Worm (Caenorhabditis elegans) whole organism, L2 larva: ENCODE results near the gene ZK1320.7.

ENCODE experiments used
- F13H6.1 ChIP-seq: sonication (generic microtip); optimal IDR thresholded peaks from 2 replicates; lab custom pipeline; 2016; ENCODE audit warnings: missing genetic modification characterization, missing compliant biosample characterization
- Y55F3AM.14 ChIP-seq: fragments of 200-800 bp; sonication (Bioruptor generic); optimal IDR thresholded peaks from 2 replicates; lab custom pipeline; 2018; ENCODE audit warnings: mild to moderate bottlenecking, missing genetic modification characterization, missing compliant biosample characterization
- ZK546.5 ChIP-seq: sonication (generic microtip); optimal IDR thresholded peaks from 2 replicates; lab custom pipeline; 2017; ENCODE audit warnings: missing biosample characterization, missing genetic modification characterization
- aly-2 ChIP-seq: fragments of 150-350 bp; optimal IDR thresholded peaks from 2 replicates; lab custom pipeline; 2014; ENCODE audit warnings: missing biosample characterization, missing genetic modification characterization
- ama-1 ChIP-seq: fragments of 150-350 bp; optimal IDR thresholded peaks from 2 replicates; lab custom pipeline; 2018; ENCODE audit warnings: inconsistent platforms
- blmp-1 ChIP-seq: sonication (generic microtip); optimal IDR thresholded peaks from 2 replicates; lab custom pipeline; 2017; ENCODE audit warnings: missing genetic modification characterization, mild to moderate bottlenecking, missing compliant biosample characterization, antibody characterized with exemption, moderate library complexity; ENCODE audit not compliant: insufficient read depth
- ceh-16 ChIP-seq: fragments of 150-350 bp; optimal IDR thresholded peaks from 2 replicates; lab custom pipeline; 2014; ENCODE audit warnings: missing biosample characterization, missing genetic modification characterization
- ceh-82 ChIP-seq: fragments of 150-350 bp; optimal IDR thresholded peaks from 2 replicates; lab custom pipeline; 2014; ENCODE audit warnings: missing biosample characterization, missing genetic modification characterization
- crh-2 ChIP-seq: sonication (generic microtip); optimal IDR thresholded peaks from 2 replicates; lab custom pipeline; 2017; ENCODE audit warnings: missing biosample characterization, missing genetic modification characterization
- dmd-4 ChIP-seq: sonication (generic microtip); optimal IDR thresholded peaks from 2 replicates; lab custom pipeline; 2017; ENCODE audit warnings: missing biosample characterization, missing genetic modification characterization
- elt-1 ChIP-seq: fragments of 150-350 bp; optimal IDR thresholded peaks from 2 replicates; lab custom pipeline; 2014; ENCODE audit warnings: missing biosample characterization, missing genetic modification characterization
- elt-3 ChIP-seq: sonication (generic microtip); optimal IDR thresholded peaks from 2 replicates; lab custom pipeline; 2017; ENCODE audit warnings: missing biosample characterization, missing genetic modification characterization
- fos-1 ChIP-seq: fragments of 150-350 bp; optimal IDR thresholded peaks from 2 replicates; lab custom pipeline; 2014; ENCODE audit warnings: missing biosample characterization, missing genetic modification characterization
- gmeb-1 ChIP-seq: fragments of 150-350 bp; optimal IDR thresholded peaks from 2 replicates; lab custom pipeline; 2014; ENCODE audit warnings: missing biosample characterization, missing genetic modification characterization
- lin-11 ChIP-seq: fragments of 150-350 bp; sonication (generic microtip); optimal IDR thresholded peaks from 2 replicates; lab custom pipeline; 2014; ENCODE audit warnings: missing biosample characterization, missing genetic modification characterization, inconsistent platforms, mixed read lengths
- lin-13 ChIP-seq: fragments of 150-350 bp; optimal IDR thresholded peaks from 2 replicates; lab custom pipeline; 2014; ENCODE audit warnings: missing biosample characterization, missing genetic modification reagents, missing genetic modification characterization
- lin-39 ChIP-seq: fragments of 150-350 bp; optimal IDR thresholded peaks from 2 replicates; lab custom pipeline; 2014; ENCODE audit warnings: missing biosample characterization, missing genetic modification reagents, missing genetic modification characterization
- lsy-2 ChIP-seq, 2 experiments: fragments of 150-350 bp in 1 of 2; sonication (generic microtip) in 1 of 2; optimal IDR thresholded peaks; 2 replicates each; lab custom pipeline; 2014 to 2017; ENCODE audit warnings: missing biosample characterization in 2 of 2, missing genetic modification characterization in 2 of 2
- mab-5 ChIP-seq: fragments of 150-350 bp; optimal IDR thresholded peaks from 2 replicates; lab custom pipeline; 2014; ENCODE audit warnings: missing biosample characterization, missing genetic modification characterization
- mbf-1 ChIP-seq: sonication (generic microtip); optimal IDR thresholded peaks from 2 replicates; lab custom pipeline; 2017; ENCODE audit warnings: missing biosample characterization, missing genetic modification characterization
- mdl-1 ChIP-seq, 2 experiments: fragments of 150-350 bp in 1 of 2; sonication (generic microtip) in 1 of 2; optimal IDR thresholded peaks; 2 replicates each; lab custom pipeline; 2017; ENCODE audit warnings: missing biosample characterization in 2 of 2, missing genetic modification characterization in 2 of 2
- nhr-10 ChIP-seq: sonication (generic microtip); optimal IDR thresholded peaks from 2 replicates; lab custom pipeline; 2017; ENCODE audit warnings: missing biosample characterization, missing genetic modification characterization
- nhr-11 ChIP-seq: fragments of 150-350 bp; optimal IDR thresholded peaks from 2 replicates; lab custom pipeline; 2014; ENCODE audit warnings: missing biosample characterization, missing genetic modification characterization
- nhr-12 ChIP-seq: fragments of 150-350 bp; optimal IDR thresholded peaks from 2 replicates; lab custom pipeline; 2014; ENCODE audit warnings: missing biosample characterization, missing genetic modification characterization
- nhr-129 ChIP-seq: fragments of 150-350 bp; optimal IDR thresholded peaks from 2 replicates; lab custom pipeline; 2014; ENCODE audit warnings: missing biosample characterization, missing genetic modification characterization
- nhr-21 ChIP-seq: fragments of 150-350 bp; optimal IDR thresholded peaks from 2 replicates; lab custom pipeline; 2014; ENCODE audit warnings: missing biosample characterization, missing genetic modification characterization
- nhr-23 ChIP-seq: fragments of 150-350 bp; optimal IDR thresholded peaks from 2 replicates; lab custom pipeline; 2014; ENCODE audit warnings: missing biosample characterization, missing genetic modification reagents, missing genetic modification characterization
- nhr-237 ChIP-seq: fragments of 150-350 bp; optimal IDR thresholded peaks from 2 replicates; lab custom pipeline; 2014; ENCODE audit warnings: missing biosample characterization, missing genetic modification characterization
- nhr-25 ChIP-seq: fragments of 150-350 bp; sonication (generic microtip); optimal IDR thresholded peaks from 3 replicates; lab custom pipeline; 2014; ENCODE audit warnings: missing biosample characterization, missing genetic modification characterization
- nhr-6 ChIP-seq: fragments of 150-350 bp; optimal IDR thresholded peaks from 2 replicates; lab custom pipeline; 2014; ENCODE audit warnings: missing biosample characterization, missing genetic modification characterization
- nhr-77 ChIP-seq: fragments of 150-350 bp; optimal IDR thresholded peaks from 2 replicates; lab custom pipeline; 2014; ENCODE audit warnings: missing biosample characterization, missing genetic modification characterization
- peb-1 ChIP-seq: fragments of 150-350 bp; optimal IDR thresholded peaks from 2 replicates; lab custom pipeline; 2014; ENCODE audit warnings: missing biosample characterization, missing genetic modification characterization
- sem-4 ChIP-seq: fragments of 150-350 bp; optimal IDR thresholded peaks from 2 replicates; lab custom pipeline; 2014; ENCODE audit warnings: missing biosample characterization, missing genetic modification reagents, missing genetic modification characterization
- skn-1 ChIP-seq: sonication (generic microtip); optimal IDR thresholded peaks from 2 replicates; lab custom pipeline; 2017; ENCODE audit warnings: missing biosample characterization, missing genetic modification characterization
- sma-3 ChIP-seq: sonication (generic microtip); optimal IDR thresholded peaks from 2 replicates; lab custom pipeline; 2016; ENCODE audit warnings: missing genetic modification reagents, missing genetic modification characterization, missing compliant biosample characterization
- sma-9 ChIP-seq, 2 experiments: fragments of 150-350 bp in 1 of 2; sonication (generic microtip) in 1 of 2; optimal IDR thresholded peaks; 2 replicates each; lab custom pipeline; 2014 to 2016; ENCODE audit warnings: missing genetic modification characterization in 2 of 2, mild to moderate bottlenecking in 1 of 2, missing biosample characterization in 1 of 2, missing compliant biosample characterization in 1 of 2, missing genetic modification reagents in 1 of 2, moderate library complexity in 1 of 2
- snpc-4 ChIP-seq: fragments of 150-350 bp; optimal IDR thresholded peaks from 2 replicates; lab custom pipeline; 2014; ENCODE audit warnings: missing biosample characterization, missing genetic modification characterization
- unc-39 ChIP-seq: fragments of 150-350 bp; optimal IDR thresholded peaks from 2 replicates; lab custom pipeline; 2014; ENCODE audit warnings: missing biosample characterization, missing genetic modification characterization
- unc-55 ChIP-seq: fragments of 150-350 bp; sonication (generic microtip); optimal IDR thresholded peaks from 3 replicates; lab custom pipeline; 2014; ENCODE audit warnings: missing biosample characterization, missing genetic modification reagents, missing genetic modification characterization
- unc-62 ChIP-seq: fragments of 150-350 bp; optimal IDR thresholded peaks from 2 replicates; lab custom pipeline; 2014; ENCODE audit warnings: missing biosample characterization, missing genetic modification reagents, missing genetic modification characterization
- zag-1 ChIP-seq: fragments of 150-350 bp; optimal IDR thresholded peaks from 2 replicates; lab custom pipeline; 2014; ENCODE audit warnings: missing biosample characterization, missing genetic modification characterization
- ztf-1 ChIP-seq: fragments of 200-800 bp; sonication (Bioruptor generic); conservative IDR thresholded peaks from 2 replicates; pipeline ENCODE4 v1.3.6; 2022; ENCODE audit warnings: missing genetic modification characterization, missing compliant biosample characterization
- ztf-11 ChIP-seq: sonication (generic microtip); optimal IDR thresholded peaks from 2 replicates; lab custom pipeline; 2017; ENCODE audit warnings: missing biosample characterization, missing genetic modification characterization
- ztf-4 ChIP-seq: fragments of 150-350 bp; optimal IDR thresholded peaks from 2 replicates; lab custom pipeline; 2014; ENCODE audit warnings: missing biosample characterization, missing genetic modification characterization

ZK1320.7 gene

ce11 chrII:9652919-9653318 lies 18.5 kb upstream of the ZK1320.7 start, which contains the start of gene ZK1307.3:
Gene ZK1307.3, minus strand, starts transcription at chrII:9653019.
- TF ChIP-seq unc-62 (GFP tag; lab: Kevin White, UChicago) (no peak), nhr-12 (tag; lab: Kevin White, UChicago) (no peak), lin-11 (tag; lab: Kevin White, UChicago) (no peak), elt-1 (tag; lab: Kevin White, UChicago) (no peak)

ce11 chrII:9653679-9654078 lies 17.7 kb upstream of the ZK1320.7 start, which contains the start of gene ZK1307.2:
Gene ZK1307.2, minus strand, starts transcription at chrII:9653952.
- TF ChIP-seq nhr-25 (tag; lab: Kevin White, UChicago), result peak; percentile 32
- TF ChIP-seq nhr-6 (tag; lab: Kevin White, UChicago), result no peak

DNA sequence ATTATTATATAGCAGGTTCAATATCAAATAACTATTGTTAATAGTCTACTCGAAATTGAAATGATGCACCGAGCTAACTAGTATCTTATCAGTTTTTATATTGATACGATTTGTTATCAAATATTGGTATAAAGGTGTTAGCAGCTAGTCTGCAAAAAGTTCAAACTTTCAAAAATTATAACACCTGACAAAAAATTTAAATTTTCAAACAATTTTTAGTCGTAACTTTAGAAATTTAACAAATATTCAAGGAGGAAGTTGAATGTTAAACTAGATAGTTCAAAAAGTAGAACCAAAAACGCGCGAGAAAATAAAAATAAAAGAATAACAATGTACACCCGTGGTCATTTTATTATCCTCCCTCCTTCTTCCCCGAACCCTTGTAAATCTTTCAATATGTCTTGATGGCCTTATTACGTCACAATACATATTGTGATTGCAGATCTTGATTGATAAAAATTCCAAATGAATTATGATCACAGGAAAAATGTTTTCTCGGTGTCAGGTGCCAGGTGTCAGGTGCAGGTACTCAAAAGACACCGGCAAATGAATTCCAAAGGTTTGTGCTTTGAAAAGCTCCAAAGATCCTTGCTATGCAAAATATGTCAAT lies 15.8 kb upstream of the ZK1320.7 start, which contains the start of gene ZK1307.1:
Gene ZK1307.1, minus strand, starts transcription at position 51 of the 610 bp plus-strand sequence.
- TF ChIP-seq dmd-4 (tag; lab: Kevin White, UChicago), result no peak
- no peak for TF ChIP-seq lsy-2 (tag; optimal IDR thresholded peaks at IDR 0.05; lab: Kevin White, UChicago)
- TF ChIP-seq sma-9 (GFP tag; optimal IDR thresholded peaks at IDR 0.05; lab: Kevin White, UChicago), result peak; percentile 17
- no peak for TF ChIP-seq sma-9 (tag; optimal IDR thresholded peaks at IDR 0.05; lab: Kevin White, UChicago)
- peak; percentile 18 for TF ChIP-seq nhr-129
- no peak for TF ChIP-seq ZK546.5 (tag; lab: Kevin White, UChicago)
- no peak for TF ChIP-seq nhr-6 (tag; lab: Kevin White, UChicago)
- TF ChIP-seq aly-2 (tag; lab: Kevin White, UChicago), result no peak
- no peak for TF ChIP-seq nhr-12 (tag; lab: Kevin White, UChicago)
- TF ChIP-seq unc-62 (GFP tag; lab: Kevin White, UChicago), result no peak

DNA sequence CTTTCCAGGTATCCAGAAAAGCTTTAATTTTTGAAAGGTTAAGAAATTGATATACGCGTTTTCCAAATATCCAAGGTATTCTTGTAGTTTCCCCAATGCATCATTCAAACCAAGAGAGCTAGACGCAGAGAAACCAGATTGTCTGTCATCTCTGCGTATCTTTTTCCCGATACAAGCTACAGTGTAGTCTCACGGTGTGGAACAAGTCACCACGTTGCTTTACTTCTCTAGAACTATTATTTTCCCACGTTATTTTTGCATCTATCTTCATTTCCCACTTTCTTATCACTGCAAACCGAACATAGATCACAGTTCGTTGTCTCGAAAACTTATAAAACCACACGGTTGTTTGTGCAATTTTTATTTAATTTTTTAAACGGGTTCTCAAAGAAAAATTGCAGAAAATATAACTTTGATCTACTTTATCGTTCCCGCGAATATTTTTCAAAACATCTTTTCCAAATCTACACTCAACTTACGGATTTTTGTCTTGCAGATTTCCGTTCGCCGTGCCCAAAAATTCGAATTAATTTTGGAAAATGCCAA lies 15.1 kb upstream of the ZK1320.7 start, which contains the start of gene gstk-1:
Gene gstk-1, plus strand, starts transcription at position 496 of the 546 bp plus-strand sequence.
- peak; percentile 82 for TF ChIP-seq lin-13
- TF ChIP-seq ceh-16 (tag; lab: Kevin White, UChicago), result no peak
- peak in 1 of 2 experiments; percentile 35 for TF ChIP-seq lsy-2 (tag; optimal IDR thresholded peaks at IDR 0.05; lab: Kevin White, UChicago)
- no peak for TF ChIP-seq elt-1 (tag; lab: Kevin White, UChicago)
- TF ChIP-seq aly-2 (tag; lab: Kevin White, UChicago), result no peak
- no peak for TF ChIP-seq nhr-237 (tag; lab: Kevin White, UChicago)
- no peak for TF ChIP-seq zag-1 (tag; lab: Kevin White, UChicago)
- no peak for TF ChIP-seq nhr-12 (tag; lab: Kevin White, UChicago)
- TF ChIP-seq nhr-6 (tag; lab: Kevin White, UChicago), result no peak
- peak; percentile 44 for TF ChIP-seq fos-1
- TF ChIP-seq nhr-11, result no peak
- TF ChIP-seq elt-3 (tag; lab: Kevin White, UChicago), result no peak
- TF ChIP-seq unc-39 (tag; lab: Kevin White, UChicago), result no peak
- no peak for TF ChIP-seq ztf-11
- TF ChIP-seq crh-2, result peak; percentile 81
- no peak for TF ChIP-seq skn-1
- TF ChIP-seq F13H6.1 (tag; lab: Kevin White, UChicago), result peak; percentile 11
- TF ChIP-seq peb-1 (tag; lab: Kevin White, UChicago), result no peak
- no peak for TF ChIP-seq lin-39 (tag; lab: Kevin White, UChicago)
- no peak for TF ChIP-seq ztf-4 (tag; lab: Kevin White, UChicago)
- TF ChIP-seq mdl-1 (tag; optimal IDR thresholded peaks at IDR 0.05; lab: Kevin White, UChicago), result peak in 1 of 2 experiments; percentile 42
- TF ChIP-seq blmp-1, result peak; percentile 25
- no peak for TF ChIP-seq nhr-129
- TF ChIP-seq snpc-4, result no peak
- TF ChIP-seq ama-1, result no peak
- TF ChIP-seq sma-9 (GFP tag; optimal IDR thresholded peaks at IDR 0.05; lab: Kevin White, UChicago), result peak; percentile 89
- TF ChIP-seq sma-9 (tag; optimal IDR thresholded peaks at IDR 0.05; lab: Kevin White, UChicago), result no peak
- TF ChIP-seq mbf-1 (tag; lab: Kevin White, UChicago), result no peak
- no peak for TF ChIP-seq Y55F3AM.14 (GFP tag; lab: Kevin White, UChicago)
- TF ChIP-seq sma-3, result peak; percentile 54
- TF ChIP-seq dmd-4 (tag; lab: Kevin White, UChicago), result no peak
- no peak for TF ChIP-seq nhr-10 (tag; lab: Kevin White, UChicago)
- no peak for TF ChIP-seq ZK546.5 (tag; lab: Kevin White, UChicago)
- no peak for TF ChIP-seq mab-5 (tag; lab: Kevin White, UChicago)
- TF ChIP-seq nhr-77 (tag; lab: Kevin White, UChicago), result no peak
- TF ChIP-seq unc-62 (GFP tag; lab: Kevin White, UChicago), result no peak
- no peak for TF ChIP-seq gmeb-1 (tag; lab: Kevin White, UChicago)
- no peak for TF ChIP-seq sem-4
- no peak for TF ChIP-seq nhr-23 (tag; lab: Kevin White, UChicago)
- peak; percentile 59 for TF ChIP-seq nhr-21 (tag; lab: Kevin White, UChicago)
- TF ChIP-seq ztf-1 (GFP tag; lab: Robert Waterston, UW), result no peak
- TF ChIP-seq ceh-82, result no peak
- no peak for TF ChIP-seq unc-55 (GFP tag; lab: Kevin White, UChicago)
